Worm (Caenorhabditis elegans): ENCODE data around the gene dhhc-9.

The dhhc-9 gene

ce11 chrX:2394983-2395382 is 6.9 kb downstream of the dhhc-9 start, which contains the start of gene C43H6.6:
Gene C43H6.6, plus strand, starts transcription at chrX:2395283.
- TF ChIP-seq nhr-11 (tag; optimal IDR thresholded peaks at IDR 0.05), result no peak
- TF ChIP-seq pqm-1 (tag; optimal IDR thresholded peaks at IDR 0.05), result no peak
- TF ChIP-seq K02D7.2 (tag; optimal IDR thresholded peaks at IDR 0.05), result no peak
- no peak for TF ChIP-seq pha-2 (tag; optimal IDR thresholded peaks at IDR 0.05)
- TF ChIP-seq ceh-24 (tag; optimal IDR thresholded peaks at IDR 0.05), result no peak
- TF ChIP-seq ceh-48 (tag; optimal IDR thresholded peaks at IDR 0.05), result no peak
- no peak for TF ChIP-seq tbx-7 (tag; optimal IDR thresholded peaks at IDR 0.05)
- TF ChIP-seq F13H6.1 (tag; optimal IDR thresholded peaks at IDR 0.05), result no peak
- TF ChIP-seq hlh-8 (tag; optimal IDR thresholded peaks at IDR 0.05), result no peak
- TF ChIP-seq syd-9 (tag; optimal IDR thresholded peaks at IDR 0.05), result no peak
- no peak for TF ChIP-seq tbx-2 (tag; optimal IDR thresholded peaks at IDR 0.05)

DNA sequence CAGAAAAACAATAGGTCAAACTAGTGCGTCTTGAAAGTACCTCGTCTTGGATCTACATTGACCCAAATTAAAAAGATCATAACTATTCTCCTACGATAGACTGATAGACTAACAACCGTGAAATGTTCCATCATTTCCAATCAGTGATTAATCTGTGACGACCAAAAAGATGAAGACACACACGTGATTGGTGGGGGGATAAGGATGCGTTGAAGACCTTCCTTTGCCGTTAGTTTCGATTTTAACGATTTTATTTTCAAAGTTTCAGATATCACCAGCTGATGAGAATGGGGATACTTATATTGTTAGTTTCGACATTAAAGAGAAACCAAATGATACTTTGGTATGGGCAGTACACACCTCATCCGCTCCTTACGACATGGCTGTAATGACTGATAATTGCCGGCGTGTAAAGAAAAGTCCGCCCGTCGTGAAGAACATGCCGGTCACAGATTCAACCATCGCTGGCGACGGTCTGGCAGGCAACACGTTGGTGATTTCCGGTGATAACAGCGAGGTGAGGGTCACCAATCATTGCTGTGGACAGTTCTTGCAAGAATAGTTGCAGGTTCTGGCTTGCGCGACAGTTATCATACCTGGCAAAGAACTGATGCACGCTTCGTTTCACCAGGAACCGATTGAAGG is 14.8 kb downstream of the dhhc-9 start:
- TF ChIP-seq pag-3 (tag; optimal IDR thresholded peaks at IDR 0.05; ENCODE audit: borderline replicate concordance), result no peak

- TF ChIP-seq F13H6.1 (tag; optimal IDR thresholded peaks at IDR 0.05) (no peak), unc-86 (tag; optimal IDR thresholded peaks at IDR 0.05) (no peak), tbx-2 (tag; optimal IDR thresholded peaks at IDR 0.05) (no peak), hlh-30 (tag; optimal IDR thresholded peaks at IDR 0.05; ENCODE audit: insufficient read depth) (no peak), ceh-19 (GFP tag; optimal IDR thresholded peaks at IDR 0.05) (no peak), ttx-3 (tag; optimal IDR thresholded peaks at IDR 0.05) (no peak), ama-1 (optimal IDR thresholded peaks at IDR 0.05) (no peak), elt-4 (tag; optimal IDR thresholded peaks at IDR 0.05) (no peak), ahr-1 (tag; optimal IDR thresholded peaks at IDR 0.05) (no peak), nhr-232 (tag; optimal IDR thresholded peaks at IDR 0.05) (no peak), Y22D7AL.16 (tag; optimal IDR thresholded peaks at IDR 0.05) (no peak), ceh-2 (tag; optimal IDR thresholded peaks at IDR 0.05) (no peak), lin-11 (tag; optimal IDR thresholded peaks at IDR 0.05) (no peak), fkh-6 (tag; optimal IDR thresholded peaks at IDR 0.05) (no peak), sox-4 (tag; optimal IDR thresholded peaks at IDR 0.05) (no peak), pros-1 (tag; optimal IDR thresholded peaks at IDR 0.05) (no peak)
Measured at ce11 chrX:2385453-2385852, 16.4 kb downstream of the dhhc-9 start, which contains the start of gene F47G3.1. Gene F47G3.1, plus strand, starts transcription at chrX:2385753.

DNA sequence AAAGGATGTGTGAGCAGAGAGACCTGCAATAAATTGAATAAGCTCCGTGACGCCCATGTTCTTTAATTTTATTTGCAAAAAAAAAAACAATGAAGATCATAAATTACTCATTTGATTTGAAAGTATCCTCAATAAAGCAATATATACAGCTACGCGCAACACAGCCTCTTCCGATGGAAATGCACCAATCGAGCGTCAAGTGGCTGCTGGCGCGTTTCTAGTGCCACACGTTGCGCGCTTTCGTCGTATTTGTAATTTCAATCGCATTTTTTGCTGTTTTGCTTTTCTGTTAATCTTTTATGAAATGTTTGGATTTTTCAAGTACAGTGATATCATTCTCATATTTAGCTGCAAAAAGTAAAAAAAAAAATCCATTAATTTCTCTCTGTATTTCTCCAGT is 19.6 kb downstream of the dhhc-9 start:
- TF ChIP-seq sox-2 (GFP tag; IDR thresholded peaks at IDR 0.05) (no peak), ceh-48 (tag; optimal IDR thresholded peaks at IDR 0.05) (no peak), sdc-2 (tag; optimal IDR thresholded peaks at IDR 0.05) (peak; percentile 2), ceh-24 (tag; optimal IDR thresholded peaks at IDR 0.05) (no peak), pros-1 (tag; optimal IDR thresholded peaks at IDR 0.05) (no peak), hlh-15 (tag; optimal IDR thresholded peaks at IDR 0.05) (no peak), ceh-2 (tag; optimal IDR thresholded peaks at IDR 0.05) (no peak), dve-1 (tag; optimal IDR thresholded peaks at IDR 0.05) (no peak), Y22D7AL.16 (tag; optimal IDR thresholded peaks at IDR 0.05) (no peak), ceh-31 (tag; optimal IDR thresholded peaks at IDR 0.05) (peak; percentile 26), ceh-22 (tag; optimal IDR thresholded peaks at IDR 0.05) (no peak)

ce11 chrX:2381282-2381681 is 20.6 kb downstream of the dhhc-9 start, which contains the start of gene F47G3.4:
Gene F47G3.4, plus strand, starts transcription at chrX:2381582.
- TF ChIP-seq ref-2 (tag; optimal IDR thresholded peaks at IDR 0.05) (no peak), pag-3 (tag; optimal IDR thresholded peaks at IDR 0.05; ENCODE audit: borderline replicate concordance) (no peak)

- TF ChIP-seq dmd-4 (tag; optimal IDR thresholded peaks at IDR 0.05; ENCODE audit: borderline replicate concordance) (no peak), sox-4 (tag; optimal IDR thresholded peaks at IDR 0.05) (no peak), ceh-45 (GFP tag; IDR thresholded peaks at IDR 0.05) (no peak), F13H6.1 (tag; optimal IDR thresholded peaks at IDR 0.05) (no peak), ceh-30 (tag; optimal IDR thresholded peaks at IDR 0.05) (no peak), C08G9.2 (tag; optimal IDR thresholded peaks at IDR 0.05) (no peak), K02D7.2 (tag; optimal IDR thresholded peaks at IDR 0.05) (no peak), odd-2 (tag; optimal IDR thresholded peaks at IDR 0.05) (no peak), lim-6 (tag; optimal IDR thresholded peaks at IDR 0.05) (no peak), zip-5 (tag; optimal IDR thresholded peaks at IDR 0.05) (no peak)
Measured at ce11 chrX:2380818-2381217, 21.0 kb downstream of the dhhc-9 start.
